Worm (Caenorhabditis elegans): ENCODE data around the gene snr-6.

ce11 chrIII:12428799-12429351 lies 554 bp downstream of the snr-6 start:
- TF ChIP-seq ceh-9 (tag; optimal IDR thresholded peaks at IDR 0.05), result no peak
- no peak for TF ChIP-seq fos-1 (tag; optimal IDR thresholded peaks at IDR 0.05)
- no peak for TF ChIP-seq elt-2 (tag; optimal IDR thresholded peaks at IDR 0.05)
- no peak for TF ChIP-seq elt-1 (tag; optimal IDR thresholded peaks at IDR 0.05)
- TF ChIP-seq lin-39 (tag; optimal IDR thresholded peaks at IDR 0.05), result no peak
- no peak for TF ChIP-seq nhr-12 (tag; optimal IDR thresholded peaks at IDR 0.05)
- TF ChIP-seq sea-2 (GFP tag; optimal IDR thresholded peaks at IDR 0.05), result no peak
